Fruit fly (Drosophila melanogaster) whole organism, adult: Measurements from ENCODE around the gene Edem1.

Experiments
- CG12768 ChIP-seq: fragments of 200-800 bp; sonication (Bioruptor generic); optimal IDR thresholded peaks from 2 replicates; lab custom pipeline; 2017; ENCODE audit warnings: missing biosample characterization, missing genetic modification characterization, mild to moderate bottlenecking, moderate library complexity, missing genetic modification reagents
- CG14711 ChIP-seq: fragments of 200-800 bp; sonication (Bioruptor generic); optimal IDR thresholded peaks from 2 replicates; lab custom pipeline; 2018; ENCODE audit warnings: missing biosample characterization, mild to moderate bottlenecking, missing genetic modification characterization, moderate library complexity
- CG1620 ChIP-seq: fragments of 200-800 bp; sonication (Bioruptor generic); optimal IDR thresholded peaks from 2 replicates; lab custom pipeline; 2016; ENCODE audit warnings: missing biosample characterization, missing genetic modification characterization
- CG33017 ChIP-seq: fragments of 200-800 bp; sonication (Bioruptor generic); optimal IDR thresholded peaks from 2 replicates; lab custom pipeline; 2018; ENCODE audit warnings: missing biosample characterization, mild to moderate bottlenecking, missing genetic modification characterization, moderate library complexity
- CG7045 ChIP-seq: fragments of 200-800 bp; sonication (Bioruptor generic); optimal IDR thresholded peaks from 2 replicates; lab custom pipeline; 2017; ENCODE audit warnings: missing biosample characterization, mild to moderate bottlenecking, missing genetic modification characterization
- CG7101 ChIP-seq: fragments of 200-800 bp; sonication (Bioruptor generic); optimal IDR thresholded peaks from 2 replicates; lab custom pipeline; 2018; ENCODE audit warnings: missing biosample characterization, mild to moderate bottlenecking, missing genetic modification characterization, moderate library complexity
- Clk ChIP-seq: fragments of 200-800 bp; sonication (Bioruptor generic); optimal IDR thresholded peaks from 2 replicates; lab custom pipeline; 2017; ENCODE audit warnings: missing biosample characterization, missing genetic modification characterization
- Mnt ChIP-seq: fragments of 200-800 bp; sonication (Bioruptor generic); optimal IDR thresholded peaks from 2 replicates; lab custom pipeline; 2016; ENCODE audit warnings: missing biosample characterization, mild to moderate bottlenecking, missing genetic modification characterization
- cic ChIP-seq: fragments of 200-800 bp; sonication (Bioruptor generic); optimal IDR thresholded peaks from 2 replicates; lab custom pipeline; 2017; ENCODE audit warnings: missing biosample characterization, mild to moderate bottlenecking, missing genetic modification characterization, moderate library complexity
- cnc ChIP-seq, 2 experiments: fragments of >200 bp; optimal IDR thresholded peaks; 2 replicates each; lab custom pipeline; 2017
- kay ChIP-seq: fragments of 200-800 bp; sonication (Bioruptor generic); peaks from one replicate; lab custom pipeline; 2016; ENCODE audit warnings: missing biosample characterization, missing genetic modification characterization, borderline replicate concordance
- ovo ChIP-seq: fragments of 200-800 bp; sonication (Bioruptor generic); optimal IDR thresholded peaks from 2 replicates; lab custom pipeline; 2016; ENCODE audit warnings: missing biosample characterization, missing genetic modification characterization
- tj ChIP-seq: fragments of 200-800 bp; sonication (Bioruptor generic); optimal IDR thresholded peaks from 3 replicates; lab custom pipeline; 2017; ENCODE audit warnings: missing biosample characterization, mild to moderate bottlenecking, missing genetic modification characterization, moderate library complexity

DNA sequence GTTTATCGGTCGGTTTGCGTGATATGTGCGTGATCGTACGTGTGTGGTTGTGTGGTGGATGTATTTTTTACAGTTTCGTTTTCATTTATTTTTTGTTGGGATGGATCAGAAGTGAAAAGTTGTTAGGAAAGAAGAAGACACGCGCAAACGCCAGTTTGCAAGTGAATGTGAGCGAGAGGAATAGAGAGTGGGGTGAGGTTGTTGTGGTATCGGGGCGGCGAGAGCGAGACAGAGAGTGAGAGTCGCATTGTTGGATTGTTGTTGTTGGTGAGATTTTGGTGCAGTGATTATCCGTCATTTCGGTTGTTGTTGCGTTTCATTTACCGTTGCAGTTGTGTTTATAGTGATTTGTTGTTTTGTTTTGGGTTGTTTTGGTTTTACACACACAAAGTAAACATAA, 15.1 kb downstream of the Edem1 start:
- TF ChIP-seq CG12768 (GFP tag; lab: Kevin White, UChicago) (no peak), cnc (optimal IDR thresholded peaks at IDR 0.05; lab: Kevin White, UChicago) (no peak), Mnt (GFP tag; lab: Kevin White, UChicago) (no peak), cic (GFP tag; lab: Kevin White, UChicago) (peak; percentile 8), CG7101 (tag; lab: Kevin White, UChicago) (no peak), ovo (GFP tag; lab: Kevin White, UChicago) (no peak), Clk (GFP tag; lab: Kevin White, UChicago) (no peak), CG14711 (tag; lab: Kevin White, UChicago) (no peak), CG33017 (no peak), CG7045 (no peak), CG1620 (GFP tag; lab: Kevin White, UChicago) (no peak), tj (no peak), kay (GFP tag; lab: Kevin White, UChicago) (no peak)
